Comparison of ENCODE assay signal across 1 fruit fly cellular context in the genomic region with DNA sequence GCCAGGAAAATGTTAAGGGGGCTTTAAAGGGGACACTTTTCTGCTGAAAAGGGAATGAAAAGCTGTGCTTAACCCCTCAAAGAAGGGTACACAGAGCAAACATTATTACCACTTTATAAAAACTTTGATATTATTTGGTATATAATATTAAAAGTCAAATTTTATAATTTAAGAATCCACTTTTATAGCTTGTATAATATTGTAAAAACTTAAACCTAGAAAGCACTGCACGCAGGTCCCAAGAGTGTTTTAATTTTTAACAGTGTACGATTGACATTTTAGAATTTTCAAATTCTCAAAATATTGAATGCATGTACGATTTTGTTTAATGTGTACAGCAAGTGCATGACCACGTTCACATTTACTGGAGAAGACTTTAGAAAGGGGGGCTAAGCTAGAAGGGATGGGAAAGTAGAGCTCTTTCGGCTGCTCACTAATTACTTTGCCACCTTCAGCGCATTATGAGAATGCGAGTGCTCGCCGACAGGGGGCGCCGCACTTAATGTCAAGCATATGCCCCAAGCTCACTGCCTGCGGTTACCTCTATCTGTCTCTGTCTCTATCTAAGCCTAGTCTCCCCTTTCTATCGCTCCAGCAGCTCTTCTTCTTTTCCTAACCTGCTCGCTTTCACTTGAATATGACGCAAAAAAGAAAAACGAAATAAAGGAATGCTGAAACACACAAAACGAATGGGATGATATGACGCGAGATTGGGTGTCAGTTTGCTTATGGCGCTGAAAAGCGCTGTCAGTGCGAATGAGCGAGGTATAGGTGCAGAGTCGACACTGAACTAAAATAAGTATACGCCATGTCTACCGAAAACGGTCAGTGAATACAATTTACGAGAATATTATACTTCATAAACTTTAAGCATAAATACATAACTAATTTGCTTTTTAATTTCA.
TF ChIP-seq lines count a peak whose summit lies in the region.

No protein-coding gene starts in this region.

TF ChIP-seq in whole organism, embryonic, 481 proteins besides CTCF, POLR2A, EP300 and RAD21 (continued from another document and continues in another):
- TF ChIP-seq dmrt11E (tag; optimal IDR thresholded peaks at IDR 0.05; lab: Kevin White, UChicago) (no peak), CG31224 (GFP tag; IDR thresholded peaks at IDR 0.05; lab: Robert Waterston, UW) (no peak), CG32772 (GFP tag; IDR thresholded peaks at IDR 0.05; lab: Robert Waterston, UW) (no peak), CG11085 (GFP tag; IDR thresholded peaks at IDR 0.05; lab: Robert Waterston, UW) (no peak), CG17612 (GFP tag; IDR thresholded peaks at IDR 0.05; lab: Robert Waterston, UW) (no peak), Blimp-1 (GFP tag; optimal IDR thresholded peaks at IDR 0.05; lab: Kevin White, UChicago) (peak; percentile 38), wdn (GFP tag; IDR thresholded peaks at IDR 0.05; lab: Robert Waterston, UW) (no peak), HLH3B (GFP tag; IDR thresholded peaks at IDR 0.05; lab: Robert Waterston, UW) (0 out of 2 replicates have a peak, but pooled peaks have one; percentile 9), CG2116 (GFP tag; optimal IDR thresholded peaks at IDR 0.05; lab: Kevin White, UChicago) (no peak), gem (tag; optimal IDR thresholded peaks at IDR 0.05; lab: Kevin White, UChicago) (peak; percentile 44), CG31441 (GFP tag; IDR thresholded peaks at IDR 0.05; lab: Robert Waterston, UW) (peak; percentile 54; the same call in 1 of the 2 replicates), bcd (GFP tag; optimal IDR thresholded peaks at IDR 0.05; lab: Kevin White, UChicago) (no peak), chinmo (GFP tag; IDR thresholded peaks at IDR 0.05; lab: Robert Waterston, UW; ENCODE audit: partially characterized antibody) (no peak), wek (GFP tag; optimal IDR thresholded peaks at IDR 0.05; lab: Kevin White, UChicago) (no peak), row (GFP tag; IDR thresholded peaks at IDR 0.05; lab: Robert Waterston, UW) (peak; percentile 31; the same call in 2 of the 3 replicates), CG18619 (GFP tag; optimal IDR thresholded peaks at IDR 0.05; lab: Kevin White, UChicago) (no peak), ranshi (GFP tag; IDR thresholded peaks at IDR 0.05; lab: Robert Waterston, UW) (0 out of 2 replicates have a peak, but pooled peaks have one; percentile 12), bab2 (GFP tag; optimal IDR thresholded peaks at IDR 0.05; lab: Kevin White, UChicago) (no peak), Side (GFP tag; optimal IDR thresholded peaks at IDR 0.05; lab: Kevin White, UChicago) (no peak), CG3726 (GFP tag; IDR thresholded peaks at IDR 0.05; lab: Robert Waterston, UW) (no peak), Ets65A (GFP tag; lab: Kevin White, UChicago) (peak; percentile 11), Gug (GFP tag; IDR thresholded peaks at IDR 0.05; lab: Robert Waterston, UW) (no peak), CG10147 (GFP tag; optimal IDR thresholded peaks at IDR 0.05; lab: Kevin White, UChicago) (no peak), CG3065 (GFP tag; optimal IDR thresholded peaks at IDR 0.05; lab: Kevin White, UChicago) (no peak), CG14441 (GFP tag; IDR thresholded peaks at IDR 0.05; lab: Robert Waterston, UW) (no peak), danr (GFP tag; IDR thresholded peaks at IDR 0.05; lab: Robert Waterston, UW) (no peak), dmrt99B (tag; optimal IDR thresholded peaks at IDR 0.05; lab: Kevin White, UChicago) (peak; percentile 32), CG17912 (GFP tag; optimal IDR thresholded peaks at IDR 0.05; lab: Kevin White, UChicago) (no peak), Camta (GFP tag; optimal IDR thresholded peaks at IDR 0.05; lab: Kevin White, UChicago) (no peak), CG4854 (GFP tag; optimal IDR thresholded peaks at IDR 0.05; lab: Kevin White, UChicago) (no peak), peb (GFP tag; IDR thresholded peaks at IDR 0.05; lab: Robert Waterston, UW) (no peak), CG33213 (GFP tag; optimal IDR thresholded peaks at IDR 0.05; lab: Kevin White, UChicago) (no peak), CG31388 (GFP tag; optimal IDR thresholded peaks at IDR 0.05; lab: Kevin White, UChicago) (no peak), CG11504 (tag; optimal IDR thresholded peaks at IDR 0.05; lab: Kevin White, UChicago) (peak; percentile 51), ken (GFP tag; IDR thresholded peaks at IDR 0.05; lab: Robert Waterston, UW) (peak; percentile 44; the same call in 1 of the 3 replicates), CG15073 (GFP tag; optimal IDR thresholded peaks at IDR 0.05; lab: Kevin White, UChicago) (no peak), z (GFP tag; IDR thresholded peaks at IDR 0.05; lab: Robert Waterston, UW) (no peak), CG13775 (GFP tag; optimal IDR thresholded peaks at IDR 0.05; lab: Kevin White, UChicago) (no peak), CG1603 (tag; optimal IDR thresholded peaks at IDR 0.05; lab: Kevin White, UChicago) (no peak), CG4617 (GFP tag; optimal IDR thresholded peaks at IDR 0.05; lab: Kevin White, UChicago; ENCODE audit: borderline replicate concordance) (no peak), D19A (tag; optimal IDR thresholded peaks at IDR 0.05; lab: Kevin White, UChicago) (peak; percentile 45), NFAT (GFP tag; IDR thresholded peaks at IDR 0.05; lab: Robert Waterston, UW) (no peak), lmd (GFP tag; IDR thresholded peaks at IDR 0.05; lab: Robert Waterston, UW) (0 out of 2 replicates have a peak, but pooled peaks have one; percentile 19), pnt (GFP tag; optimal IDR thresholded peaks at IDR 0.05; lab: Kevin White, UChicago) (no peak), Med (GFP tag; lab: Kevin White, UChicago) (peak; percentile 44), MBD-R2 (GFP tag; IDR thresholded peaks at IDR 0.05; lab: Robert Waterston, UW) (no peak), CG18764 (GFP tag; optimal IDR thresholded peaks at IDR 0.05; lab: Kevin White, UChicago) (no peak), aop (GFP tag; IDR thresholded peaks at IDR 0.05; lab: Robert Waterston, UW) (no peak), Xrp1 (GFP tag; IDR thresholded peaks at IDR 0.05; lab: Robert Waterston, UW) (peak; percentile 20; the same call in 1 of the 2 replicates), GATAe (GFP tag; conservative IDR thresholded peaks at IDR 0.05; lab: Robert Waterston, UW) (no peak), CG6689 (GFP tag; IDR thresholded peaks at IDR 0.05; lab: Robert Waterston, UW) (no peak), cad (GFP tag; optimal IDR thresholded peaks at IDR 0.05; lab: Kevin White, UChicago) (no peak), phol (tag; optimal IDR thresholded peaks at IDR 0.05; lab: Kevin White, UChicago) (peak; percentile 24), CG10366 (GFP tag; IDR thresholded peaks at IDR 0.05; lab: Robert Waterston, UW) (no peak), Bdp1 (GFP tag; optimal IDR thresholded peaks at IDR 0.05; lab: Kevin White, UChicago) (no peak), CG34376 (GFP tag; optimal IDR thresholded peaks at IDR 0.05; lab: Kevin White, UChicago) (no peak), Rfx (GFP tag; IDR thresholded peaks at IDR 0.05; lab: Robert Waterston, UW) (no peak; the same call in 1 of the 2 replicates), sc (optimal IDR thresholded peaks at IDR 0.05; lab: Kevin White, UChicago) (no peak), sc (GFP tag; optimal IDR thresholded peaks at IDR 0.05; lab: Kevin White, UChicago) (no peak), prd (optimal IDR thresholded peaks at IDR 0.05; lab: Kevin White, UChicago) (no peak), prd (GFP tag; IDR thresholded peaks at IDR 0.05; lab: Robert Waterston, UW) (peak; percentile 28; the same call in 1 of the 3 replicates), CG17829 (tag; optimal IDR thresholded peaks at IDR 0.05; lab: Kevin White, UChicago) (no peak), CG3281 (GFP tag; optimal IDR thresholded peaks at IDR 0.05; lab: Kevin White, UChicago) (no peak), unpg (GFP tag; optimal IDR thresholded peaks at IDR 0.05; lab: Kevin White, UChicago) (peak; percentile 20), tx (GFP tag; optimal IDR thresholded peaks at IDR 0.05; lab: Kevin White, UChicago) (no peak), CG17361 (GFP tag; IDR thresholded peaks at IDR 0.05; lab: Robert Waterston, UW) (peak; percentile 54; the same call in 2 of the 3 replicates), tgo (GFP tag; IDR thresholded peaks at IDR 0.05; lab: Robert Waterston, UW) (no peak), sens-2 (GFP tag; IDR thresholded peaks at IDR 0.05; lab: Robert Waterston, UW) (no peak), ham (GFP tag; IDR thresholded peaks at IDR 0.05; lab: Robert Waterston, UW) (no peak), abd-A (tag; optimal IDR thresholded peaks at IDR 0.05; lab: Kevin White, UChicago) (no peak), tio (GFP tag; optimal IDR thresholded peaks at IDR 0.05; lab: Kevin White, UChicago) (no peak), CG9727 (GFP tag; optimal IDR thresholded peaks at IDR 0.05; lab: Kevin White, UChicago) (no peak), H15 (GFP tag; IDR thresholded peaks at IDR 0.05; lab: Robert Waterston, UW) (no peak), CG2875 (GFP tag; optimal IDR thresholded peaks at IDR 0.05; lab: Kevin White, UChicago) (no peak), CG3838 (GFP tag; optimal IDR thresholded peaks at IDR 0.05; lab: Kevin White, UChicago) (no peak), NC2α (GFP tag; optimal IDR thresholded peaks at IDR 0.05; lab: Kevin White, UChicago) (no peak), CG1529 (GFP tag; optimal IDR thresholded peaks at IDR 0.05; lab: Kevin White, UChicago) (no peak), shn (GFP tag; optimal IDR thresholded peaks at IDR 0.05; lab: Kevin White, UChicago) (no peak), tap (tag; optimal IDR thresholded peaks at IDR 0.05; lab: Kevin White, UChicago) (no peak), pan (optimal IDR thresholded peaks at IDR 0.05; lab: Kevin White, UChicago) (no peak), pan (GFP tag; optimal IDR thresholded peaks at IDR 0.05 in 1 of 2, IDR thresholded peaks at IDR 0.05 in 1 of 2) (peak in 1 of 2 experiments; percentile 7), NC2β (GFP tag; optimal IDR thresholded peaks at IDR 0.05; lab: Kevin White, UChicago) (no peak), ci (GFP tag; IDR thresholded peaks at IDR 0.05; lab: Robert Waterston, UW) (no peak), CG13624 (GFP tag; optimal IDR thresholded peaks at IDR 0.05; lab: Kevin White, UChicago) (no peak), sr (GFP tag; IDR thresholded peaks at IDR 0.05; lab: Robert Waterston, UW) (no peak), Abd-B (GFP tag; optimal IDR thresholded peaks at IDR 0.05; lab: Kevin White, UChicago) (no peak), CG4730 (GFP tag; IDR thresholded peaks at IDR 0.05; lab: Robert Waterston, UW) (no peak), NfI (GFP tag; optimal IDR thresholded peaks at IDR 0.05; lab: Kevin White, UChicago) (no peak), CG9817 (tag; optimal IDR thresholded peaks at IDR 0.05; lab: Kevin White, UChicago) (no peak), sqz (GFP tag; optimal IDR thresholded peaks at IDR 0.05; lab: Kevin White, UChicago) (no peak), CG6813 (GFP tag; optimal IDR thresholded peaks at IDR 0.05; lab: Kevin White, UChicago) (peak; percentile 37), CG8478 (optimal IDR thresholded peaks at IDR 0.05; lab: Kevin White, UChicago) (no peak), lola (GFP tag; optimal IDR thresholded peaks at IDR 0.05; lab: Kevin White, UChicago) (no peak), ab (GFP tag; optimal IDR thresholded peaks at IDR 0.05; lab: Kevin White, UChicago) (no peak), CG15479 (GFP tag; optimal IDR thresholded peaks at IDR 0.05; lab: Kevin White, UChicago) (no peak), Eip74EF (GFP tag; optimal IDR thresholded peaks at IDR 0.05; lab: Kevin White, UChicago) (no peak), HLH4C (GFP tag; IDR thresholded peaks at IDR 0.05; lab: Robert Waterston, UW; ENCODE audit: partially characterized antibody) (no peak), CG7372 (GFP tag; IDR thresholded peaks at IDR 0.05; lab: Robert Waterston, UW) (no peak), CG2199 (GFP tag; IDR thresholded peaks at IDR 0.05; lab: Robert Waterston, UW) (0 out of 3 replicates have a peak, but pooled peaks have one; percentile 45), sens (GFP tag; lab: Kevin White, UChicago) (peak; percentile 66), Awh (GFP tag; IDR thresholded peaks at IDR 0.05; lab: Robert Waterston, UW) (peak; percentile 18; the same call in 1 of the 2 replicates), CG9609 (GFP tag; optimal IDR thresholded peaks at IDR 0.05; lab: Kevin White, UChicago) (no peak), gce (GFP tag; IDR thresholded peaks at IDR 0.05; lab: Robert Waterston, UW) (0 out of 3 replicates have a peak, but pooled peaks have one; percentile 9), CG2712 (tag; optimal IDR thresholded peaks at IDR 0.05; lab: Kevin White, UChicago) (peak; percentile 55), CG18262 (tag; optimal IDR thresholded peaks at IDR 0.05; lab: Kevin White, UChicago) (peak; percentile 45), kah (GFP tag; optimal IDR thresholded peaks at IDR 0.05; lab: Kevin White, UChicago) (no peak), Meics (GFP tag; optimal IDR thresholded peaks at IDR 0.05; lab: Kevin White, UChicago) (peak; percentile 14), az2 (GFP tag; optimal IDR thresholded peaks at IDR 0.05; lab: Kevin White, UChicago) (no peak), TFAM (GFP tag; optimal IDR thresholded peaks at IDR 0.05; lab: Kevin White, UChicago) (no peak), Ravus (GFP tag; IDR thresholded peaks at IDR 0.05; lab: Robert Waterston, UW) (no peak), toy (GFP tag; IDR thresholded peaks at IDR 0.05; lab: Robert Waterston, UW) (no peak), CG5953 (GFP tag; IDR thresholded peaks at IDR 0.05; lab: Robert Waterston, UW) (no peak), fd96Cb (tag; optimal IDR thresholded peaks at IDR 0.05; lab: Kevin White, UChicago) (peak; percentile 27), MTF-1 (GFP tag; optimal IDR thresholded peaks at IDR 0.05; lab: Kevin White, UChicago; ENCODE audit: borderline replicate concordance) (no peak), esg (GFP tag; conservative IDR thresholded peaks at IDR 0.05; lab: Robert Waterston, UW) (0 out of 2 replicates have a peak, but pooled peaks have one; percentile 10), ems (GFP tag; optimal IDR thresholded peaks at IDR 0.05; lab: Kevin White, UChicago) (no peak), amos (GFP tag; IDR thresholded peaks at IDR 0.05; lab: Robert Waterston, UW; ENCODE audit: partially characterized antibody) (no peak), schlank (tag; optimal IDR thresholded peaks at IDR 0.05; lab: Kevin White, UChicago) (no peak), CG2889 (GFP tag; IDR thresholded peaks at IDR 0.05; lab: Robert Waterston, UW) (no peak), gfzf (GFP tag; optimal IDR thresholded peaks at IDR 0.05; lab: Kevin White, UChicago) (no peak), CG9876 (GFP tag; optimal IDR thresholded peaks at IDR 0.05; lab: Kevin White, UChicago) (no peak), Hr51 (GFP tag; optimal IDR thresholded peaks at IDR 0.05; lab: Kevin White, UChicago) (peak in 1 of 2 experiments; percentile 1), knrl (GFP tag; IDR thresholded peaks at IDR 0.05; lab: Robert Waterston, UW; ENCODE audit: partially characterized antibody) (no peak), disco-r (GFP tag; optimal IDR thresholded peaks at IDR 0.05; lab: Kevin White, UChicago) (no peak)
